Worm (Caenorhabditis elegans): ENCODE data around the gene ZK1128.1.

Gene ZK1128.1

DNA sequence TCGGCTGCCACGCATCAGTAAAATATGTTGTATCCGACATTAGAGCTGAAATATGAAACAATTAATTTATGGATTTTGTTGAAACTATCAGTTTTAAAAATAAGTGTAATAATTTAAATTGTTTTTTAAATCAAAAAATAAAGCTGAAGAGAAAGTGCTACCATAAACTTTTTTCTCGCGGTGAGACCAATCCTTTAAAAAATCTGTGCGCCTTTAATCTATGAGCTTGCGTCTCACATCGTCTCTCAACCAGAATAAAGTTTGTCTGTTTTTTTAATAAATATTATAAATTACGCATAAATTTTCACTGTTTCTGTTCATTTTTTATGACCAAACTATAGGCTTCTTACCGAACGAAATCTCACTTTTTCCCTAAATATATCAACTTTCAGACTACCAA, 31.3 kb downstream of the ZK1128.1 start, which contains the start of gene T16H12.3:
Gene T16H12.3, minus strand, starts transcription at position 51 of the 400 bp plus-strand sequence.
- TF ChIP-seq tbx-37 (GFP tag; conservative IDR thresholded peaks at IDR 0.05) (no peak), F13C5.2 (tag; optimal IDR thresholded peaks at IDR 0.05) (no peak)

DNA sequence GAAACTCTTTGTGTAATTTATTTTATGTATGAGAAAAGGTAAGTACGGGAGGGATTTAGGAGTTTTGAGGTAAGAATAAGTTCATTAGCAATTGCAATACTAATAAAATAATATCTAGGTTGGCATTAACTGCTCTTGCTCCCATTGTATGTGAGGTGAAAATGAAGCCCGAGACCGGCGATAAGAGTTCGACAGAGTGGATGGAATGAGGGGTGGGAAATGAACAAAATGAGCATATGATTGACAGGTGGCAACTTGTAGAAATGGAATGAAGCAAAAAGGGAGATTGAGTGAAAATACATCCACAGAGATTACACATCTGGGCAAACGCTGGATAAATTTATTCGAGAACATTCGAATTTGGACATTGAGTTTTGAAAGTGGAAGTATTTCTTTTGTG, 35.8 kb downstream of the ZK1128.1 start:
- no peak for TF ChIP-seq scrt-1 (GFP tag; IDR thresholded peaks at IDR 0.05)
- no peak for TF ChIP-seq pes-1 (GFP tag; IDR thresholded peaks at IDR 0.05)

DNA sequence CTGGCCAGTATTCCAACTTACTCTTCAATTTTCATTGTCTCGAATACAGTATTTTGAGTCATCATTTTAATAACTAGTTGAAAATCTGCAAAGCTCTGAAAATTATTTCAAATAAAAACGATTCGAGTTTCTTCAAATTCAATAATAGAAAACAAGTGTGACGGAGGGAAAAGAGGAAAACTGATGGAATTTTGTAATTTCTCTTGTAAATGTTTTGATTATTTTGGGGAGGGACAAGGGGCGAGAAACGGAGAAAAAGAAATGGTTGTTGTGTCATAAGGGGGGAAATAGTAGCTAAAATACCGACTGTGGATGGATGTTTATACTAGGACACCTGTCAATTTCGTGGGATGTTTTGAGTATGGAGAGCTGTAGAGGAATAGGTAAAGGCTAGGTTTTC, 36.4 kb downstream of the ZK1128.1 start, which contains the start of gene T16G12.9:
Gene T16G12.9, minus strand, starts transcription at position 101 of the 400 bp plus-strand sequence.
- no peak for TF ChIP-seq tbx-37 (GFP tag; conservative IDR thresholded peaks at IDR 0.05)
- TF ChIP-seq tra-4 (tag; optimal IDR thresholded peaks at IDR 0.05) = no peak
- TF ChIP-seq ceh-13 (GFP tag; optimal IDR thresholded peaks at IDR 0.05) = no peak
- no peak for TF ChIP-seq sea-1 (GFP tag; conservative IDR thresholded peaks at IDR 0.05)
- no peak for TF ChIP-seq flt-1 (GFP tag; IDR thresholded peaks at IDR 0.05)
- no peak for TF ChIP-seq pes-1 (GFP tag; IDR thresholded peaks at IDR 0.05)
- no peak for TF ChIP-seq aly-1 (tag; optimal IDR thresholded peaks at IDR 0.05)
- no peak for TF ChIP-seq ama-1 (optimal IDR thresholded peaks at IDR 0.05)
- TF ChIP-seq F13C5.2 (tag; optimal IDR thresholded peaks at IDR 0.05) = no peak
- no peak for TF ChIP-seq B0310.2 (tag; optimal IDR thresholded peaks at IDR 0.05)

DNA sequence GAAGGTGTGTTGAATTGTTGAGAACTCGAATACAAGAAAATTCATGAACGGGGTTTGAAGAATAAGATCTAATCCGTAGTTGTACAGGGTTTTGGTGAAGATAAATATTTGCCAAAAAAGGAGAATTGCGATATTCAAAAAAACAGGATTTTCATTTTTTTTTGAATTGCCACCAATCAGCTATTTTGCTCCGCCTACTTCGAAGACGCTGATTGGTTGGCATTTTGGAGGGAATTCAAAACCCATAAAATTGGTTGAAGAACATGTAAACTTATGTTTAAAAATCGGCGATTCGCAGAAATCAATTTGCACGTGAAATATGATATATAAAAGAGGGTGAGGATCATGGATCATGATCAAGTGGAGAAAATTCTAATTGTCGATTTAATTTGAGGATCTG, 38.5 kb downstream of the ZK1128.1 start:
- TF ChIP-seq tbx-11 (GFP tag; IDR thresholded peaks at IDR 0.05) = no peak
- no peak for TF ChIP-seq B0310.2 (tag; optimal IDR thresholded peaks at IDR 0.05)
- TF ChIP-seq hmg-4 (GFP tag; optimal IDR thresholded peaks at IDR 0.05) = no peak
- TF ChIP-seq F13C5.2 (tag; optimal IDR thresholded peaks at IDR 0.05) = no peak

DNA sequence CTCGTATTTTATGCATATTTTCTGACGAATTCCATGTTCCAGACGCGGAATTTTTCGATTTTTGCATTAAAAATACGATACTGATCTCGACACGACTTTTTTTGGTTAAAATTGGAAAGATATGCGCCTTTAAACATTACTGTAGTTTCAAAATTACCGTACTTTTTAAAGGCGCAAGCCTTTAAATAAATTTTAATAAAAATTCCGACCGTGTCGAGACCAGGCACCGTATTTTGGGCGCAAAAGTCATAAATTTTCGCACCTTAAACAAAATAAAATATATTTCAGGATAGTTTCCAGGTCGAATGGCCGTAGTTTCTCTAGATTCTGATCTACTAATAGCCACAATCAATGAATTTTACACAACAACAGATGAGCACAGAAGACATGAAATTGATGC, 45.3 kb downstream of the ZK1128.1 start, which contains the start of gene T16G12.6:
Gene T16G12.6, plus strand, starts transcription at position 301 of the 400 bp plus-strand sequence.
- no peak for TF ChIP-seq hmg-4 (GFP tag; optimal IDR thresholded peaks at IDR 0.05)
- no peak for TF ChIP-seq sea-1 (GFP tag; conservative IDR thresholded peaks at IDR 0.05)
- no peak for TF ChIP-seq scrt-1 (GFP tag; IDR thresholded peaks at IDR 0.05)
- TF ChIP-seq ama-1 (optimal IDR thresholded peaks at IDR 0.05) = no peak
- no peak for TF ChIP-seq ceh-36 (tag; optimal IDR thresholded peaks at IDR 0.05)
- no peak for TF ChIP-seq tbx-11 (GFP tag; IDR thresholded peaks at IDR 0.05)
- no peak for TF ChIP-seq pes-1 (GFP tag; IDR thresholded peaks at IDR 0.05)
- no peak for TF ChIP-seq B0310.2 (tag; optimal IDR thresholded peaks at IDR 0.05)
- TF ChIP-seq hmbx-1 (tag; optimal IDR thresholded peaks at IDR 0.05) = no peak

DNA sequence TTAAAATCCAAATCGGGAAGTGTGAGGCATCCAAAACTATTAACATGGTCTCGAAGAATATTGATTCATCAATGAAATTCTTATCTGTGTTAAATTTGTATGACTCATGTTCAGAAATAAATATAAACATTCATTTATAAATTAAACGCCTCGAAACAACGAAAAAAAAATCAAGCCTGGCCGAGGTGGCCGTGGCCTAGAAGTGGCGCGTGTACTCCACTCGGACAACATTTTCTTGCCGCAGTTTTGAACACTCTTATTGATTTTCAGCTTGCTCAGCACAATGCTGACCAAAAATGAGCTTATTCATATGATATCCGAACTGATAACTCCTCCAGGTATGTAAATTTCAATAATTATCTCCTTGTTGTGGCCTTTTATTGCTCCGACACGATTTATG, 50.4 kb downstream of the ZK1128.1 start, which contains the start of gene ekl-6:
Gene ekl-6, plus strand, starts transcription at position 265 of the 400 bp plus-strand sequence.
- TF ChIP-seq ceh-13 (GFP tag; optimal IDR thresholded peaks at IDR 0.05) = no peak
- TF ChIP-seq pes-1 (GFP tag; IDR thresholded peaks at IDR 0.05) = peak; percentile 63
- no peak for TF ChIP-seq hmg-4 (GFP tag; optimal IDR thresholded peaks at IDR 0.05)
- 0 out of 2 replicates have a peak, but pooled peaks have one; percentile 35 for TF ChIP-seq flt-1 (GFP tag; IDR thresholded peaks at IDR 0.05)
- TF ChIP-seq tbx-37 (GFP tag; conservative IDR thresholded peaks at IDR 0.05) = peak; percentile 70

Measured in whole organism, early embryonic.